Fruit fly (Drosophila melanogaster) whole organism, embryonic: ENCODE data around the gene Lipt2.

ENCODE experiments used
- Asciz ChIP-seq: fragments of 200-800 bp; sonication (Bioruptor generic); optimal IDR thresholded peaks from 2 replicates; lab custom pipeline; 2017; ENCODE audit warnings: missing biosample characterization, mild to moderate bottlenecking, missing genetic modification characterization, missing genetic modification reagents
- CG12071 ChIP-seq: fragments of 200-800 bp; sonication (Bioruptor generic); optimal IDR thresholded peaks from 3 replicates; lab custom pipeline; 2018; ENCODE audit warnings: missing biosample characterization, mild to moderate bottlenecking, missing genetic modification characterization
- CG12155 ChIP-seq: fragments of 200-800 bp; sonication (Bioruptor generic); optimal IDR thresholded peaks from 3 replicates; lab custom pipeline; 2016; ENCODE audit warnings: missing biosample characterization, missing genetic modification characterization
- CG14710 ChIP-seq: fragments of 200-800 bp; sonication (Bioruptor generic); optimal IDR thresholded peaks from 3 replicates; lab custom pipeline; 2019; ENCODE audit warnings: missing biosample characterization, mild to moderate bottlenecking, missing genetic modification characterization, moderate library complexity
- CG15479 ChIP-seq: fragments of 200-800 bp; sonication (Bioruptor generic); optimal IDR thresholded peaks from 3 replicates; lab custom pipeline; 2019; ENCODE audit warnings: missing biosample characterization, mild to moderate bottlenecking, missing genetic modification characterization, moderate library complexity
- CG16815 ChIP-seq: fragments of 200-800 bp; sonication (Bioruptor generic); optimal IDR thresholded peaks from 3 replicates; lab custom pipeline; 2017; ENCODE audit warnings: missing biosample characterization, mild to moderate bottlenecking, missing genetic modification characterization
- CG17385 ChIP-seq: fragments of 200-800 bp; sonication (Bioruptor generic); optimal IDR thresholded peaks from 3 replicates; lab custom pipeline; 2018; ENCODE audit warnings: missing biosample characterization, mild to moderate bottlenecking, missing genetic modification characterization
- CG1792 ChIP-seq: fragments of 200-800 bp; sonication (Bioruptor generic); optimal IDR thresholded peaks from 2 replicates; lab custom pipeline; 2016; ENCODE audit warnings: missing biosample characterization, missing genetic modification characterization
- CG1832 ChIP-seq: fragments of 200-800 bp; sonication (Bioruptor generic); optimal IDR thresholded peaks from 2 replicates; lab custom pipeline; 2017; ENCODE audit warnings: missing biosample characterization, mild to moderate bottlenecking, missing genetic modification characterization, inconsistent platforms
- CG3065 ChIP-seq: fragments of 200-800 bp; sonication (Bioruptor generic); optimal IDR thresholded peaks from 2 replicates; lab custom pipeline; 2016; ENCODE audit warnings: missing biosample characterization, missing genetic modification characterization
- CG32772 ChIP-seq: fragments of 200-800 bp; sonication (Bioruptor generic); IDR thresholded peaks from 2 replicates; pipeline ENCODE4 v1.3.6; 2022; ENCODE audit warnings: missing biosample characterization, missing genetic modification characterization
- CG34224 ChIP-seq: fragments of 200-800 bp; sonication (Bioruptor generic); IDR thresholded peaks from 3 replicates; pipeline ENCODE4 v1.3.6; 2022; ENCODE audit warnings: missing biosample characterization, missing genetic modification characterization; ENCODE audit not compliant: partially characterized antibody
- CG4360 ChIP-seq: fragments of 200-800 bp; sonication (Bioruptor generic); IDR thresholded peaks from 2 replicates; pipeline ENCODE4 v1.3.6; 2022; ENCODE audit warnings: missing biosample characterization, missing genetic modification characterization
- CG5180 ChIP-seq: fragments of 200-800 bp; sonication (Bioruptor generic); optimal IDR thresholded peaks from 3 replicates; lab custom pipeline; 2017; ENCODE audit warnings: missing biosample characterization, missing genetic modification characterization, mild to moderate bottlenecking, moderate library complexity, missing genetic modification reagents
- CG6813 ChIP-seq: fragments of 200-800 bp; sonication (Bioruptor generic); optimal IDR thresholded peaks from 2 replicates; lab custom pipeline; 2017; ENCODE audit warnings: missing biosample characterization, missing genetic modification characterization, mild to moderate bottlenecking, moderate library complexity, missing genetic modification reagents
- CG7928 ChIP-seq: fragments of 200-800 bp; sonication (Bioruptor generic); optimal IDR thresholded peaks from 2 replicates; lab custom pipeline; 2017; ENCODE audit warnings: missing biosample characterization, mild to moderate bottlenecking, missing genetic modification characterization
- CG9437 ChIP-seq: fragments of 200-800 bp; sonication (Bioruptor generic); optimal IDR thresholded peaks from 2 replicates; lab custom pipeline; 2018; ENCODE audit warnings: missing biosample characterization, mild to moderate bottlenecking, missing genetic modification characterization
- Deaf1 ChIP-seq: fragments of 200-800 bp; optimal IDR thresholded peaks from 3 replicates; lab custom pipeline; 2019; ENCODE audit warnings: missing biosample characterization, mild to moderate bottlenecking, missing genetic modification characterization, moderate library complexity
- Drgx ChIP-seq: fragments of 200-800 bp; sonication (Bioruptor generic); IDR thresholded peaks from 2 replicates; pipeline ENCODE4 v1.3.6; 2022; ENCODE audit warnings: missing biosample characterization, missing genetic modification characterization
- Eip74EF ChIP-seq, 2 experiments: fragments of 200-800 bp in 1 of 2; fragments of >200 bp in 1 of 2; sonication (Bioruptor generic) in 1 of 2; optimal IDR thresholded peaks; 2 replicates each; lab custom pipeline; 2017 to 2019; ENCODE audit warnings: missing biosample characterization in 2 of 2, missing genetic modification characterization in 2 of 2, mild to moderate bottlenecking in 1 of 2, moderate library complexity in 1 of 2
- Fer1 ChIP-seq: fragments of 200-800 bp; sonication (Bioruptor generic); optimal IDR thresholded peaks from 2 replicates; lab custom pipeline; 2017; ENCODE audit warnings: missing biosample characterization, mild to moderate bottlenecking, missing genetic modification characterization
- GATAe ChIP-seq: fragments of 200-800 bp; sonication (Bioruptor generic); conservative IDR thresholded peaks from 2 replicates; pipeline ENCODE4 v1.3.6; 2022; ENCODE audit warnings: missing biosample characterization, missing genetic modification characterization
- HLHmδ ChIP-seq: fragments of 200-800 bp; sonication (Bioruptor generic); optimal IDR thresholded peaks from 2 replicates; lab custom pipeline; 2018; ENCODE audit warnings: missing biosample characterization, mild to moderate bottlenecking, missing genetic modification characterization, moderate library complexity
- Hr78 ChIP-seq, 2 experiments: fragments of 200-800 bp in 1 of 2; fragments of >200 bp in 1 of 2; sonication (Bioruptor generic) in 1 of 2; optimal IDR thresholded peaks; 2 replicates each; lab custom pipeline; 2017 to 2019; ENCODE audit warnings: missing biosample characterization in 2 of 2, missing genetic modification characterization in 2 of 2, mild to moderate bottlenecking in 1 of 2, moderate library complexity in 1 of 2
- Med ChIP-seq: fragments of 200-800 bp; sonication (Bioruptor generic); peaks from one replicate; lab custom pipeline; 2016; ENCODE audit warnings: missing biosample characterization, missing genetic modification characterization, mild to moderate bottlenecking, inconsistent platforms, moderate library complexity
- Oli ChIP-seq: fragments of 200-800 bp; sonication (Bioruptor generic); optimal IDR thresholded peaks from 2 replicates; lab custom pipeline; 2018; ENCODE audit warnings: missing biosample characterization, mild to moderate bottlenecking, missing genetic modification characterization, moderate library complexity
- Pdp1 ChIP-seq, 2 experiments: fragments of 200-800 bp; sonication (Bioruptor generic); optimal IDR thresholded peaks; 3 replicates each; lab custom pipeline; 2016; ENCODE audit warnings: missing biosample characterization in 2 of 2, missing genetic modification characterization in 2 of 2, mild to moderate bottlenecking in 1 of 2, moderate library complexity in 1 of 2
- bbx ChIP-seq: fragments of 200-800 bp; sonication (Bioruptor generic); IDR thresholded peaks from 2 replicates; pipeline ENCODE4 v1.3.6; 2022; ENCODE audit warnings: missing biosample characterization, missing genetic modification characterization; ENCODE audit not compliant: partially characterized antibody
- bigmax ChIP-seq: fragments of 200-800 bp; sonication (Bioruptor generic); optimal IDR thresholded peaks from 2 replicates; lab custom pipeline; 2018; ENCODE audit warnings: missing biosample characterization, mild to moderate bottlenecking, missing genetic modification characterization
- crol ChIP-seq: fragments of 200-800 bp; sonication (Bioruptor generic); IDR thresholded peaks from 2 replicates; pipeline ENCODE4 v1.3.6; 2022; ENCODE audit warnings: missing biosample characterization, missing genetic modification characterization
- cwo ChIP-seq: fragments of 200-800 bp; sonication (Bioruptor generic); optimal IDR thresholded peaks from 3 replicates; lab custom pipeline; 2017; ENCODE audit warnings: missing biosample characterization, missing genetic modification characterization, mild to moderate bottlenecking, moderate library complexity, missing genetic modification reagents
- gce ChIP-seq: fragments of 200-800 bp; sonication (Bioruptor generic); IDR thresholded peaks from 3 replicates; pipeline ENCODE4 v1.3.6; 2022; ENCODE audit warnings: missing biosample characterization, missing genetic modification characterization
- lab ChIP-seq: fragments of 200-800 bp; sonication (Bioruptor generic); optimal IDR thresholded peaks from 3 replicates; lab custom pipeline; 2017; ENCODE audit warnings: missing biosample characterization, missing genetic modification characterization, mild to moderate bottlenecking, moderate library complexity, missing genetic modification reagents
- mirr ChIP-seq: fragments of 200-800 bp; sonication (Bioruptor generic); optimal IDR thresholded peaks from 3 replicates; lab custom pipeline; 2018; ENCODE audit warnings: missing biosample characterization, mild to moderate bottlenecking, missing genetic modification characterization
- nerfin-1 ChIP-seq: fragments of 200-800 bp; sonication (Bioruptor generic); optimal IDR thresholded peaks from 3 replicates; lab custom pipeline; 2019; ENCODE audit warnings: missing biosample characterization, mild to moderate bottlenecking, missing genetic modification characterization, moderate library complexity
- nom ChIP-seq: fragments of 200-800 bp; sonication (Bioruptor generic); optimal IDR thresholded peaks from 2 replicates; lab custom pipeline; 2017; ENCODE audit warnings: missing biosample characterization, missing genetic modification characterization, mild to moderate bottlenecking, moderate library complexity, missing genetic modification reagents
- oc ChIP-seq: fragments of 200-800 bp; sonication (Bioruptor generic); optimal IDR thresholded peaks from 2 replicates; lab custom pipeline; 2018; ENCODE audit warnings: missing biosample characterization, mild to moderate bottlenecking, missing genetic modification characterization, moderate library complexity
- pros ChIP-seq: fragments of 200-800 bp; sonication (Bioruptor generic); optimal IDR thresholded peaks from 3 replicates; lab custom pipeline; 2019; ENCODE audit warnings: missing biosample characterization, mild to moderate bottlenecking, missing genetic modification characterization, moderate library complexity
- scrt ChIP-seq: fragments of 200-800 bp; sonication (Bioruptor generic); optimal IDR thresholded peaks from 2 replicates; lab custom pipeline; 2018; ENCODE audit warnings: missing biosample characterization, mild to moderate bottlenecking, missing genetic modification characterization, moderate library complexity
- seq ChIP-seq: fragments of 200-800 bp; sonication (Bioruptor generic); IDR thresholded peaks from 2 replicates; pipeline ENCODE4 v1.3.6; 2022; ENCODE audit warnings: missing biosample characterization, missing genetic modification characterization
- slbo ChIP-seq: fragments of 200-800 bp; sonication (Bioruptor generic); IDR thresholded peaks from 2 replicates; pipeline ENCODE4 v1.3.6; 2022; ENCODE audit warnings: missing biosample characterization, missing genetic modification characterization
- so ChIP-seq: fragments of 200-800 bp; sonication (Bioruptor generic); IDR thresholded peaks from 3 replicates; pipeline ENCODE4 v1.3.6; 2022; ENCODE audit warnings: missing biosample characterization, missing genetic modification characterization
- sug ChIP-seq: fragments of 200-800 bp; optimal IDR thresholded peaks from 2 replicates; lab custom pipeline; 2019; ENCODE audit warnings: missing biosample characterization, mild to moderate bottlenecking, missing genetic modification characterization, moderate library complexity
- twi ChIP-seq: fragments of 200-800 bp; optimal IDR thresholded peaks from 2 replicates; lab custom pipeline; 2019; ENCODE audit warnings: missing biosample characterization, mild to moderate bottlenecking, missing genetic modification characterization, moderate library complexity
- yki ChIP-seq: fragments of >200 bp; optimal IDR thresholded peaks from 3 replicates; lab custom pipeline; 2018
- zen2 ChIP-seq: fragments of 200-800 bp; sonication (Bioruptor generic); IDR thresholded peaks from 3 replicates; pipeline ENCODE4 v1.3.6; 2022; ENCODE audit warnings: missing biosample characterization, missing genetic modification characterization; ENCODE audit not compliant: partially characterized antibody

Gene Lipt2

dm6 chr3R:4452345-4453044 is 15.4 kb upstream of the Lipt2 start (continued):
- TF ChIP-seq nom (peak; percentile 13), Pdp1 (GFP tag; optimal IDR thresholded peaks at IDR 0.05; lab: Kevin White, UChicago) (peak in 1 of 2 experiments; percentile 99), Fer1 (peak; percentile 31), sug (tag; lab: Kevin White, UChicago) (peak; percentile 10), CG9437 (peak; percentile 66), crol (peak; percentile 72), cwo (GFP tag; lab: Kevin White, UChicago) (peak; percentile 16), bbx (GFP tag; lab: Robert Waterston, UW) (peak; percentile 37; the same call in 1 of the 2 replicates), CG1832 (peak; percentile 52), nerfin-1 (peak; percentile 32), CG3065 (GFP tag; lab: Kevin White, UChicago) (peak; percentile 21), Drgx (GFP tag; lab: Robert Waterston, UW) (peak; percentile 25), CG1792 (GFP tag; lab: Kevin White, UChicago) (no peak), CG32772 (GFP tag; lab: Robert Waterston, UW) (0 out of 2 replicates have a peak, but pooled peaks have one; percentile 17), CG12155 (GFP tag; lab: Kevin White, UChicago) (no peak), bigmax (GFP tag; lab: Kevin White, UChicago) (no peak), CG17385 (GFP tag; lab: Kevin White, UChicago) (peak; percentile 55), zen2 (GFP tag; lab: Robert Waterston, UW) (0 out of 3 replicates have a peak, but pooled peaks have one; percentile 9), Deaf1 (tag; lab: Kevin White, UChicago) (peak; percentile 37), pros (GFP tag; lab: Kevin White, UChicago) (peak; percentile 71), mirr (GFP tag; lab: Kevin White, UChicago) (peak; percentile 59), CG4360 (GFP tag; lab: Robert Waterston, UW) (peak; percentile 76), lab (GFP tag; lab: Kevin White, UChicago) (peak; percentile 29), gce (0 out of 3 replicates have a peak, but pooled peaks have one; percentile 4), yki (peak; percentile 96), slbo (GFP tag; lab: Robert Waterston, UW) (0 out of 2 replicates have a peak, but pooled peaks have one; percentile 13), CG34224 (peak; percentile 46; the same call in 1 of the 3 replicates), CG6813 (GFP tag; lab: Kevin White, UChicago) (peak; percentile 42), Med (GFP tag; lab: Kevin White, UChicago) (peak; percentile 39), CG14710 (tag; lab: Kevin White, UChicago) (no peak), GATAe (peak; percentile 74), HLHmδ (GFP tag; lab: Kevin White, UChicago) (peak; percentile 39), twi (tag; lab: Kevin White, UChicago) (peak; percentile 83), CG15479 (GFP tag; lab: Kevin White, UChicago) (peak; percentile 83), scrt (peak; percentile 79), CG7928 (no peak), CG16815 (GFP tag; lab: Kevin White, UChicago) (no peak), Eip74EF (GFP tag; optimal IDR thresholded peaks at IDR 0.05; lab: Kevin White, UChicago) (peak in 1 of 2 experiments; percentile 14), oc (tag; lab: Kevin White, UChicago) (peak; percentile 20), Asciz (peak; percentile 4), seq (peak; percentile 30; the same call in 1 of the 2 replicates), so (GFP tag; lab: Robert Waterston, UW) (0 out of 3 replicates have a peak, but pooled peaks have one; percentile 22), Hr78 (GFP tag; optimal IDR thresholded peaks at IDR 0.05; lab: Kevin White, UChicago) (peak in 1 of 2 experiments; percentile 41), CG5180 (peak; percentile 86), Oli (tag; lab: Kevin White, UChicago) (no peak), CG12071 (GFP tag; lab: Kevin White, UChicago) (peak; percentile 2)
